Worm (Caenorhabditis elegans) whole organism, L2 larva: ENCODE measurements around the gene spp-22.
A peak's percentile ranks its signal among the peaks of the same experiment; 100 is the strongest.

Source experiments
- fos-1 ChIP-seq: fragments of 150-350 bp; optimal IDR thresholded peaks from 2 replicates; lab custom pipeline; 2014; ENCODE audit warnings: missing biosample characterization, missing genetic modification characterization
- lin-13 ChIP-seq: fragments of 150-350 bp; optimal IDR thresholded peaks from 2 replicates; lab custom pipeline; 2014; ENCODE audit warnings: missing biosample characterization, missing genetic modification reagents, missing genetic modification characterization
- nhr-11 ChIP-seq: fragments of 150-350 bp; optimal IDR thresholded peaks from 2 replicates; lab custom pipeline; 2014; ENCODE audit warnings: missing biosample characterization, missing genetic modification characterization
- nhr-237 ChIP-seq: fragments of 150-350 bp; optimal IDR thresholded peaks from 2 replicates; lab custom pipeline; 2014; ENCODE audit warnings: missing biosample characterization, missing genetic modification characterization
- skn-1 ChIP-seq: sonication (generic microtip); optimal IDR thresholded peaks from 2 replicates; lab custom pipeline; 2017; ENCODE audit warnings: missing biosample characterization, missing genetic modification characterization
- unc-62 ChIP-seq: fragments of 150-350 bp; optimal IDR thresholded peaks from 2 replicates; lab custom pipeline; 2014; ENCODE audit warnings: missing biosample characterization, missing genetic modification reagents, missing genetic modification characterization
- zag-1 ChIP-seq: fragments of 150-350 bp; optimal IDR thresholded peaks from 2 replicates; lab custom pipeline; 2014; ENCODE audit warnings: missing biosample characterization, missing genetic modification characterization

- TF ChIP-seq nhr-237 (no peak), fos-1 (tag; lab: Kevin White, UChicago) (peak; percentile 30), skn-1 (tag; lab: Kevin White, UChicago) (no peak), lin-13 (GFP tag; lab: Kevin White, UChicago) (no peak), nhr-11 (tag; lab: Kevin White, UChicago) (no peak), unc-62 (no peak), zag-1 (no peak)
These were observed 34.7 kb upstream of the spp-22 start for ce11 chrX:7176817-7177216.
